Fruit fly (Drosophila melanogaster) whole organism, embryonic: ENCODE data around the gene CG14329.

Experiments used
- Aef1 ChIP-seq: fragments of 200-800 bp; sonication (Bioruptor generic); IDR thresholded peaks from 3 replicates; pipeline ENCODE4 v1.3.6; 2022; ENCODE audit warnings: missing biosample characterization, missing genetic modification characterization
- CG10543 ChIP-seq: fragments of 200-800 bp; sonication (Bioruptor generic); optimal IDR thresholded peaks from 3 replicates; lab custom pipeline; 2017; ENCODE audit warnings: missing biosample characterization, mild to moderate bottlenecking, missing genetic modification characterization, moderate library complexity
- CG11398 ChIP-seq: fragments of 200-800 bp; sonication (Bioruptor generic); optimal IDR thresholded peaks from 2 replicates; lab custom pipeline; 2016; ENCODE audit warnings: missing biosample characterization, missing genetic modification characterization
- CG12236 ChIP-seq: fragments of 200-800 bp; sonication (Bioruptor generic); optimal IDR thresholded peaks from 2 replicates; lab custom pipeline; 2016; ENCODE audit warnings: missing biosample characterization, missing genetic modification characterization
- CG12744 ChIP-seq: fragments of 200-800 bp; sonication (Bioruptor generic); optimal IDR thresholded peaks from 2 replicates; lab custom pipeline; 2016; ENCODE audit warnings: missing biosample characterization, missing genetic modification characterization
- CG15514 ChIP-seq: fragments of 200-800 bp; sonication (Bioruptor generic); optimal IDR thresholded peaks from 3 replicates; lab custom pipeline; 2017; ENCODE audit warnings: missing biosample characterization, missing genetic modification characterization, mild to moderate bottlenecking, moderate library complexity, missing genetic modification reagents
- CG17361 ChIP-seq: fragments of 200-800 bp; sonication (Bioruptor generic); IDR thresholded peaks from 3 replicates; pipeline ENCODE4 v1.3.6; 2022; ENCODE audit warnings: missing biosample characterization, missing genetic modification characterization
- CG17385 ChIP-seq: fragments of 200-800 bp; sonication (Bioruptor generic); optimal IDR thresholded peaks from 3 replicates; lab custom pipeline; 2018; ENCODE audit warnings: missing biosample characterization, mild to moderate bottlenecking, missing genetic modification characterization
- CG18764 ChIP-seq: fragments of 200-800 bp; sonication (Bioruptor generic); optimal IDR thresholded peaks from 3 replicates; lab custom pipeline; 2016; ENCODE audit warnings: missing biosample characterization, missing genetic modification characterization
- CG2875 ChIP-seq: fragments of 200-800 bp; sonication (Bioruptor generic); optimal IDR thresholded peaks from 2 replicates; lab custom pipeline; 2017; ENCODE audit warnings: missing biosample characterization, mild to moderate bottlenecking, missing genetic modification characterization, missing genetic modification reagents
- CG32772 ChIP-seq: fragments of 200-800 bp; sonication (Bioruptor generic); IDR thresholded peaks from 2 replicates; pipeline ENCODE4 v1.3.6; 2022; ENCODE audit warnings: missing biosample characterization, missing genetic modification characterization
- CG3838 ChIP-seq: fragments of 200-800 bp; sonication (Bioruptor generic); optimal IDR thresholded peaks from 3 replicates; lab custom pipeline; 2016; ENCODE audit warnings: missing biosample characterization, missing genetic modification characterization
- CG4424 ChIP-seq: fragments of 200-800 bp; sonication (Bioruptor generic); optimal IDR thresholded peaks from 3 replicates; lab custom pipeline; 2016; ENCODE audit warnings: missing biosample characterization, missing genetic modification characterization
- CG4854 ChIP-seq: fragments of 200-800 bp; sonication (Bioruptor generic); optimal IDR thresholded peaks from 2 replicates; lab custom pipeline; 2016; ENCODE audit warnings: missing biosample characterization, missing genetic modification characterization, inconsistent platforms
- CG6654 ChIP-seq: fragments of 200-800 bp; sonication (Bioruptor generic); optimal IDR thresholded peaks from 2 replicates; lab custom pipeline; 2017; ENCODE audit warnings: missing biosample characterization, mild to moderate bottlenecking, missing genetic modification characterization
- CG6765 ChIP-seq: fragments of 200-800 bp; sonication (Bioruptor generic); optimal IDR thresholded peaks from 3 replicates; lab custom pipeline; 2017; ENCODE audit warnings: missing biosample characterization, mild to moderate bottlenecking, missing genetic modification characterization
- CG7987 ChIP-seq: fragments of 200-800 bp; sonication (Bioruptor generic); optimal IDR thresholded peaks from 2 replicates; lab custom pipeline; 2018; ENCODE audit warnings: missing biosample characterization, mild to moderate bottlenecking, missing genetic modification characterization, moderate library complexity
- CG8290 ChIP-seq, 3 experiments: fragments of 200-800 bp; sonication (Bioruptor generic); optimal IDR thresholded peaks; 2 replicates each; lab custom pipeline; 2016 to 2019; ENCODE audit warnings: missing biosample characterization in 3 of 3, missing genetic modification characterization in 3 of 3, mild to moderate bottlenecking in 2 of 3, moderate library complexity in 1 of 3
- Chrac-16 ChIP-seq: fragments of 200-800 bp; sonication (Bioruptor generic); optimal IDR thresholded peaks from 3 replicates; lab custom pipeline; 2016; ENCODE audit warnings: missing biosample characterization, missing genetic modification characterization
- Deaf1 ChIP-seq: fragments of 200-800 bp; optimal IDR thresholded peaks from 3 replicates; lab custom pipeline; 2019; ENCODE audit warnings: missing biosample characterization, mild to moderate bottlenecking, missing genetic modification characterization, moderate library complexity
- Dek ChIP-seq: fragments of 200-800 bp; sonication (Bioruptor generic); optimal IDR thresholded peaks from 3 replicates; lab custom pipeline; 2019; ENCODE audit warnings: missing biosample characterization, mild to moderate bottlenecking, missing genetic modification characterization, moderate library complexity
- Dll ChIP-seq: fragments of 200-800 bp; sonication (Bioruptor generic); IDR thresholded peaks from 4 replicates; pipeline ENCODE4 v1.3.6; 2022; ENCODE audit warnings: missing biosample characterization, missing genetic modification characterization; ENCODE audit not compliant: partially characterized antibody
- Doc2 ChIP-seq: fragments of 200-800 bp; sonication (Bioruptor generic); IDR thresholded peaks from 2 replicates; pipeline ENCODE4 v1.3.6; 2022; ENCODE audit warnings: missing biosample characterization, missing genetic modification characterization
- Doc3 ChIP-seq: fragments of 200-800 bp; sonication (Bioruptor generic); IDR thresholded peaks from 3 replicates; pipeline ENCODE4 v1.3.6; 2022; ENCODE audit warnings: missing biosample characterization, missing genetic modification characterization; ENCODE audit not compliant: partially characterized antibody
- GATAe ChIP-seq: fragments of 200-800 bp; sonication (Bioruptor generic); conservative IDR thresholded peaks from 2 replicates; pipeline ENCODE4 v1.3.6; 2022; ENCODE audit warnings: missing biosample characterization, missing genetic modification characterization
- Gug ChIP-seq: fragments of 200-800 bp; sonication (Bioruptor generic); IDR thresholded peaks from 4 replicates; pipeline ENCODE4 v1.3.6; 2022; ENCODE audit warnings: missing biosample characterization, missing genetic modification characterization
- Mad ChIP-seq: fragments of 200-800 bp; sonication (Bioruptor generic); optimal IDR thresholded peaks from 2 replicates; lab custom pipeline; 2016; ENCODE audit warnings: missing biosample characterization, missing genetic modification characterization
- Max ChIP-seq: fragments of 200-800 bp; sonication (Bioruptor generic); optimal IDR thresholded peaks from 2 replicates; lab custom pipeline; 2016; ENCODE audit warnings: missing biosample characterization, mild to moderate bottlenecking, missing genetic modification characterization
- Mes4 ChIP-seq: fragments of 200-800 bp; sonication (Bioruptor generic); optimal IDR thresholded peaks from 2 replicates; lab custom pipeline; 2016; ENCODE audit warnings: missing biosample characterization, missing genetic modification characterization
- Pdp1 ChIP-seq, 2 experiments: fragments of 200-800 bp; sonication (Bioruptor generic); optimal IDR thresholded peaks; 3 replicates each; lab custom pipeline; 2016; ENCODE audit warnings: missing biosample characterization in 2 of 2, missing genetic modification characterization in 2 of 2, mild to moderate bottlenecking in 1 of 2, moderate library complexity in 1 of 2
- Rx ChIP-seq: fragments of 200-800 bp; sonication (Bioruptor generic); IDR thresholded peaks from 2 replicates; pipeline ENCODE4 v1.3.6; 2022; ENCODE audit warnings: missing biosample characterization, missing genetic modification characterization
- Scr ChIP-seq: fragments of 200-800 bp; sonication (Bioruptor generic); IDR thresholded peaks from 2 replicates; pipeline ENCODE4 v1.3.6; 2022; ENCODE audit warnings: missing biosample characterization, missing genetic modification characterization; ENCODE audit not compliant: partially characterized antibody
- Trl ChIP-seq, 3 experiments: fragments of >200 bp in 2 of 3; fragments of 200-800 bp in 1 of 3; sonication (Bioruptor generic) in 1 of 3; optimal IDR thresholded peaks; 2 replicates in 1 of 3; 3 replicates in 2 of 3; lab custom pipeline; 2016 to 2017; ENCODE audit warnings: missing biosample characterization in 1 of 3, missing genetic modification characterization in 1 of 3
- Xrp1 ChIP-seq: fragments of 200-800 bp; sonication (Bioruptor generic); IDR thresholded peaks from 2 replicates; pipeline ENCODE4 v1.3.6; 2022; ENCODE audit warnings: missing biosample characterization, missing genetic modification characterization
- abd-A ChIP-seq: fragments of 200-800 bp; sonication (Bioruptor generic); optimal IDR thresholded peaks from 3 replicates; lab custom pipeline; 2019; ENCODE audit warnings: missing biosample characterization, mild to moderate bottlenecking, missing genetic modification characterization, moderate library complexity
- ap ChIP-seq: fragments of 200-800 bp; sonication (Bioruptor generic); IDR thresholded peaks from 2 replicates; pipeline ENCODE4 v1.3.6; 2022; ENCODE audit warnings: missing biosample characterization, missing genetic modification characterization
- ash1 ChIP-seq: fragments of 200-800 bp; sonication (Bioruptor generic); optimal IDR thresholded peaks from 2 replicates; lab custom pipeline; 2018; ENCODE audit warnings: missing biosample characterization, mild to moderate bottlenecking, missing genetic modification characterization
- br ChIP-seq: fragments of >200 bp; optimal IDR thresholded peaks from 2 replicates; lab custom pipeline; 2017
- cg ChIP-seq: fragments of 200-800 bp; sonication (Bioruptor generic); optimal IDR thresholded peaks from 3 replicates; lab custom pipeline; 2019; ENCODE audit warnings: missing biosample characterization, mild to moderate bottlenecking, missing genetic modification characterization, moderate library complexity
- chn ChIP-seq: fragments of 200-800 bp; sonication (Bioruptor generic); optimal IDR thresholded peaks from 2 replicates; lab custom pipeline; 2016; ENCODE audit warnings: missing biosample characterization, missing genetic modification characterization
- exex ChIP-seq: fragments of 200-800 bp; sonication (Bioruptor generic); optimal IDR thresholded peaks from 4 replicates; lab custom pipeline; 2018; ENCODE audit warnings: missing biosample characterization, mild to moderate bottlenecking, missing genetic modification characterization, moderate library complexity
- fd102C ChIP-seq: fragments of 200-800 bp; sonication (Bioruptor generic); optimal IDR thresholded peaks from 2 replicates; lab custom pipeline; 2018; ENCODE audit warnings: missing biosample characterization, mild to moderate bottlenecking, missing genetic modification characterization, moderate library complexity
- fru ChIP-seq: fragments of >200 bp; optimal IDR thresholded peaks from 2 replicates; lab custom pipeline; 2017
- gro ChIP-seq: fragments of 200-800 bp; sonication (Bioruptor generic); optimal IDR thresholded peaks from 2 replicates; lab custom pipeline; 2016; ENCODE audit warnings: missing biosample characterization, missing genetic modification characterization
- inv ChIP-seq: fragments of 200-800 bp; sonication (Bioruptor generic); IDR thresholded peaks from 2 replicates; pipeline ENCODE4 v1.3.6; 2022; ENCODE audit warnings: missing biosample characterization, missing genetic modification characterization; ENCODE audit not compliant: partially characterized antibody
- jing ChIP-seq: fragments of 200-800 bp; sonication (Bioruptor generic); optimal IDR thresholded peaks from 2 replicates; lab custom pipeline; 2018; ENCODE audit warnings: missing biosample characterization, mild to moderate bottlenecking, missing genetic modification characterization
- prd ChIP-seq, 3 experiments: fragments of >200 bp in 2 of 3; fragments of 200-800 bp in 1 of 3; sonication (Bioruptor generic) in 1 of 3; optimal IDR thresholded peaks in 2 of 3; IDR thresholded peaks in 1 of 3; 2 replicates in 2 of 3; 3 replicates in 1 of 3; pipeline versions ENCODE4 v1.3.6 to Lab custom; 2017 to 2022; ENCODE audit warnings: missing biosample characterization in 1 of 3, missing genetic modification characterization in 1 of 3
- zfh1 ChIP-seq: fragments of 200-800 bp; sonication (Bioruptor generic); IDR thresholded peaks from 3 replicates; pipeline ENCODE4 v1.3.6; 2022; ENCODE audit warnings: missing biosample characterization, missing genetic modification characterization

CG14329 gene

dm6 chr3R:17604198-17604879 lies 4.8 kb upstream of the CG14329 start (continued):
- no peak for TF ChIP-seq GATAe (GFP tag; lab: Robert Waterston, UW)
- TF ChIP-seq zfh1 (GFP tag; lab: Robert Waterston, UW), result peak; percentile 78
- TF ChIP-seq jing, result peak; percentile 49
- no peak for TF ChIP-seq Trl (optimal IDR thresholded peaks at IDR 0.05; lab: Kevin White, UChicago)
- TF ChIP-seq Trl (GFP tag; optimal IDR thresholded peaks at IDR 0.05; lab: Kevin White, UChicago), result peak; percentile 7
- peak; percentile 63 for TF ChIP-seq CG15514 (GFP tag; lab: Kevin White, UChicago)
- no peak for TF ChIP-seq ash1 (GFP tag; lab: Kevin White, UChicago)
- TF ChIP-seq prd (optimal IDR thresholded peaks at IDR 0.05; lab: Kevin White, UChicago), result no peak
- peak; percentile 87 for TF ChIP-seq prd (GFP tag; IDR thresholded peaks at IDR 0.05; lab: Robert Waterston, UW)
- peak; percentile 79 for TF ChIP-seq CG6765 (GFP tag; lab: Kevin White, UChicago)
- peak; percentile 26; the same call in 1 of the 4 replicates for TF ChIP-seq Gug (GFP tag; lab: Robert Waterston, UW)
- TF ChIP-seq Deaf1 (tag; lab: Kevin White, UChicago), result peak; percentile 38
- TF ChIP-seq Pdp1 (GFP tag; optimal IDR thresholded peaks at IDR 0.05; lab: Kevin White, UChicago), result peak; percentile 50 to 93
- TF ChIP-seq CG17361 (GFP tag; lab: Robert Waterston, UW), result peak; percentile 94
- TF ChIP-seq Dek (tag; lab: Kevin White, UChicago), result peak; percentile 69
- peak; percentile 43 for TF ChIP-seq Max (GFP tag; lab: Kevin White, UChicago)
- TF ChIP-seq CG11398 (GFP tag; lab: Kevin White, UChicago), result no peak
- peak; percentile 70 for TF ChIP-seq CG8290 (GFP tag; optimal IDR thresholded peaks at IDR 0.05; lab: Kevin White, UChicago)
- TF ChIP-seq CG8290 (tag; optimal IDR thresholded peaks at IDR 0.05; lab: Kevin White, UChicago), result peak in 1 of 2 experiments; percentile 53
- TF ChIP-seq fru, result no peak
- peak; percentile 66 for TF ChIP-seq abd-A (tag; lab: Kevin White, UChicago)
- TF ChIP-seq CG10543 (GFP tag; lab: Kevin White, UChicago), result peak; percentile 23
- no peak for TF ChIP-seq CG4854 (GFP tag; lab: Kevin White, UChicago)
- no peak for TF ChIP-seq Doc2 (GFP tag; lab: Robert Waterston, UW)
- TF ChIP-seq Dll (GFP tag; lab: Robert Waterston, UW), result peak; percentile 45; the same call in 1 of the 4 replicates
- TF ChIP-seq chn, result peak; percentile 84
- TF ChIP-seq gro (GFP tag; lab: Kevin White, UChicago), result no peak
- peak; percentile 81 for TF ChIP-seq Chrac-16
- peak; percentile 85 for TF ChIP-seq Xrp1 (GFP tag; lab: Robert Waterston, UW)
- TF ChIP-seq Scr (GFP tag; lab: Robert Waterston, UW), result no peak
- no peak for TF ChIP-seq CG7987 (GFP tag; lab: Kevin White, UChicago)
- TF ChIP-seq CG18764 (GFP tag; lab: Kevin White, UChicago), result peak; percentile 43
- peak; percentile 32 for TF ChIP-seq exex (tag; lab: Kevin White, UChicago)
- no peak for TF ChIP-seq Mes4 (GFP tag; lab: Kevin White, UChicago)
- peak; percentile 86 for TF ChIP-seq fd102C (GFP tag; lab: Kevin White, UChicago)
- TF ChIP-seq Mad (GFP tag; lab: Kevin White, UChicago), result peak; percentile 34
- peak; percentile 55 for TF ChIP-seq CG6654 (GFP tag; lab: Kevin White, UChicago)
- TF ChIP-seq CG2875 (GFP tag; lab: Kevin White, UChicago), result peak; percentile 72
- no peak for TF ChIP-seq cg (GFP tag; lab: Kevin White, UChicago)
- no peak for TF ChIP-seq inv (GFP tag; lab: Robert Waterston, UW)
- peak; percentile 46; the same call in 1 of the 2 replicates for TF ChIP-seq ap (GFP tag; lab: Robert Waterston, UW)
- TF ChIP-seq Aef1 (GFP tag; lab: Robert Waterston, UW), result peak; percentile 46; the same call in 2 of the 3 replicates
- peak; percentile 69 for TF ChIP-seq CG32772
- peak; percentile 82 for TF ChIP-seq CG4424 (GFP tag; lab: Kevin White, UChicago)
- peak; percentile 39; the same call in 1 of the 2 replicates for TF ChIP-seq Rx (GFP tag; lab: Robert Waterston, UW)
- no peak for TF ChIP-seq CG3838 (GFP tag; lab: Kevin White, UChicago)
- TF ChIP-seq CG12744, result no peak
- peak; percentile 83 for TF ChIP-seq CG17385 (GFP tag; lab: Kevin White, UChicago)
- no peak for TF ChIP-seq br (lab: Kevin White, UChicago)
- TF ChIP-seq CG12236 (GFP tag; lab: Kevin White, UChicago), result no peak
- TF ChIP-seq Doc3 (GFP tag; lab: Robert Waterston, UW), result no peak
